Fruit fly (Drosophila melanogaster): ENCODE results near the gene CG14297.

Gene CG14297

dm6 chr3R:18928918-18929705, 31.2 kb downstream of the CG14297 start, which contains the start of gene CG42613 (continued):
- peak; percentile 68 for TF ChIP-seq odd (GFP tag; optimal IDR thresholded peaks at IDR 0.05)
- TF ChIP-seq jumu (GFP tag; optimal IDR thresholded peaks at IDR 0.05): peak; percentile 48
- no peak for TF ChIP-seq ham (GFP tag; IDR thresholded peaks at IDR 0.05)
- TF ChIP-seq shn (GFP tag; optimal IDR thresholded peaks at IDR 0.05): peak; percentile 58
- TF ChIP-seq CG2116 (GFP tag; optimal IDR thresholded peaks at IDR 0.05): peak; percentile 82
- no peak for TF ChIP-seq emc (GFP tag; optimal IDR thresholded peaks at IDR 0.05)

dm6 chr3R:18931725-18932124, 33.8 kb downstream of the CG14297 start:
- TF ChIP-seq Lhr (GFP tag; optimal IDR thresholded peaks at IDR 0.05) (no peak), sna (GFP tag; IDR thresholded peaks at IDR 0.05; ENCODE audit: partially characterized antibody) (no peak), z (GFP tag; IDR thresholded peaks at IDR 0.05) (no peak), klu (GFP tag; IDR thresholded peaks at IDR 0.05) (no peak), cg (GFP tag; optimal IDR thresholded peaks at IDR 0.05) (peak; percentile 36), CG3163 (GFP tag; optimal IDR thresholded peaks at IDR 0.05) (peak; percentile 87), CG9932 (GFP tag; IDR thresholded peaks at IDR 0.05) (no peak), bbx (GFP tag; IDR thresholded peaks at IDR 0.05; ENCODE audit: partially characterized antibody) (no peak), CG14965 (GFP tag; optimal IDR thresholded peaks at IDR 0.05; ENCODE audit: borderline replicate concordance) (no peak), NK7.1 (GFP tag; optimal IDR thresholded peaks at IDR 0.05) (no peak), run (tag; optimal IDR thresholded peaks at IDR 0.05) (no peak), Trl (optimal IDR thresholded peaks at IDR 0.05) (peak; percentile 51 to 75), Trl (GFP tag; optimal IDR thresholded peaks at IDR 0.05) (no peak), ewg (GFP tag; optimal IDR thresholded peaks at IDR 0.05) (peak; percentile 0)

- TF ChIP-seq CG10321 (GFP tag; IDR thresholded peaks at IDR 0.05) (no peak), CG8478 (optimal IDR thresholded peaks at IDR 0.05) (peak; percentile 71)
Measured at dm6 chr3R:18947307-18947706, 49.4 kb downstream of the CG14297 start.

Data from whole organism, embryonic.